Fruit fly (Drosophila melanogaster) whole organism, embryonic: ENCODE results near the gene CG13359.
A peak's percentile ranks its signal among the peaks of the same experiment; 100 is the strongest.

Experiments used
- ATbp ChIP-seq: fragments of 200-800 bp; sonication (Bioruptor generic); optimal IDR thresholded peaks from 2 replicates; lab custom pipeline; 2017; ENCODE audit warnings: missing biosample characterization, mild to moderate bottlenecking, missing genetic modification characterization, missing genetic modification reagents
- Asciz ChIP-seq: fragments of 200-800 bp; sonication (Bioruptor generic); optimal IDR thresholded peaks from 2 replicates; lab custom pipeline; 2017; ENCODE audit warnings: missing biosample characterization, mild to moderate bottlenecking, missing genetic modification characterization, missing genetic modification reagents
- Atf-2 ChIP-seq: fragments of 200-800 bp; sonication (Bioruptor generic); optimal IDR thresholded peaks from 2 replicates; lab custom pipeline; 2016; ENCODE audit warnings: missing biosample characterization, missing genetic modification characterization
- Bgb ChIP-seq: fragments of 200-800 bp; sonication (Bioruptor generic); IDR thresholded peaks from 2 replicates; pipeline ENCODE4 v1.3.6; 2022; ENCODE audit warnings: missing biosample characterization, missing genetic modification characterization; ENCODE audit not compliant: partially characterized antibody
- Bteb2 ChIP-seq: fragments of 200-800 bp; sonication (Bioruptor generic); optimal IDR thresholded peaks from 2 replicates; lab custom pipeline; 2016; ENCODE audit warnings: missing biosample characterization, missing genetic modification characterization
- CG10209 ChIP-seq: fragments of 200-800 bp; sonication (Bioruptor generic); optimal IDR thresholded peaks from 3 replicates; lab custom pipeline; 2017; ENCODE audit warnings: missing biosample characterization, mild to moderate bottlenecking, missing genetic modification characterization, missing genetic modification reagents
- CG10274 ChIP-seq: fragments of 200-800 bp; sonication (Bioruptor generic); optimal IDR thresholded peaks from 3 replicates; lab custom pipeline; 2017; ENCODE audit warnings: missing biosample characterization, mild to moderate bottlenecking, missing genetic modification characterization
- CG11085 ChIP-seq: fragments of 200-800 bp; sonication (Bioruptor generic); IDR thresholded peaks from 2 replicates; pipeline ENCODE4 v1.3.6; 2022; ENCODE audit warnings: missing biosample characterization, missing genetic modification characterization
- CG11696 ChIP-seq: fragments of 200-800 bp; sonication (Bioruptor generic); IDR thresholded peaks from 2 replicates; pipeline ENCODE4 v1.3.6; 2022; ENCODE audit warnings: missing biosample characterization, missing genetic modification characterization
- CG12071 ChIP-seq: fragments of 200-800 bp; sonication (Bioruptor generic); optimal IDR thresholded peaks from 3 replicates; lab custom pipeline; 2018; ENCODE audit warnings: missing biosample characterization, mild to moderate bottlenecking, missing genetic modification characterization
- CG13894 ChIP-seq: fragments of 200-800 bp; sonication (Bioruptor generic); optimal IDR thresholded peaks from 3 replicates; lab custom pipeline; 2018; ENCODE audit warnings: missing biosample characterization, mild to moderate bottlenecking, missing genetic modification characterization, moderate library complexity
- CG15479 ChIP-seq: fragments of 200-800 bp; sonication (Bioruptor generic); optimal IDR thresholded peaks from 3 replicates; lab custom pipeline; 2019; ENCODE audit warnings: missing biosample characterization, mild to moderate bottlenecking, missing genetic modification characterization, moderate library complexity
- CG16779 ChIP-seq: fragments of 200-800 bp; sonication (Bioruptor generic); IDR thresholded peaks from 2 replicates; pipeline ENCODE4 v1.3.6; 2022; ENCODE audit warnings: missing biosample characterization, missing genetic modification characterization
- CG17612 ChIP-seq: fragments of 200-800 bp; sonication (Bioruptor generic); IDR thresholded peaks from 2 replicates; pipeline ENCODE4 v1.3.6; 2022; ENCODE audit warnings: missing biosample characterization, missing genetic modification characterization
- CG17912 ChIP-seq: fragments of 200-800 bp; sonication (Bioruptor generic); optimal IDR thresholded peaks from 2 replicates; lab custom pipeline; 2018; ENCODE audit warnings: missing biosample characterization, mild to moderate bottlenecking, missing genetic modification characterization
- CG18011 ChIP-seq: fragments of 200-800 bp; sonication (Bioruptor generic); optimal IDR thresholded peaks from 2 replicates; lab custom pipeline; 2017; ENCODE audit warnings: missing biosample characterization, missing genetic modification characterization, mild to moderate bottlenecking, moderate library complexity, missing genotype
- CG4360 ChIP-seq: fragments of 200-800 bp; sonication (Bioruptor generic); IDR thresholded peaks from 2 replicates; pipeline ENCODE4 v1.3.6; 2022; ENCODE audit warnings: missing biosample characterization, missing genetic modification characterization
- CG6272 ChIP-seq: fragments of 200-800 bp; sonication (Bioruptor generic); IDR thresholded peaks from 2 replicates; pipeline ENCODE4 v1.3.6; 2022; ENCODE audit warnings: missing biosample characterization, missing genetic modification characterization
- CG7839 ChIP-seq: fragments of 200-800 bp; sonication (Bioruptor generic); optimal IDR thresholded peaks from 3 replicates; lab custom pipeline; 2018; ENCODE audit warnings: missing biosample characterization, mild to moderate bottlenecking, missing genetic modification characterization, moderate library complexity
- CG7928 ChIP-seq: fragments of 200-800 bp; sonication (Bioruptor generic); optimal IDR thresholded peaks from 2 replicates; lab custom pipeline; 2017; ENCODE audit warnings: missing biosample characterization, mild to moderate bottlenecking, missing genetic modification characterization
- CG8290 ChIP-seq, 3 experiments: fragments of 200-800 bp; sonication (Bioruptor generic); optimal IDR thresholded peaks; 2 replicates each; lab custom pipeline; 2016 to 2019; ENCODE audit warnings: missing biosample characterization in 3 of 3, missing genetic modification characterization in 3 of 3, mild to moderate bottlenecking in 2 of 3, moderate library complexity in 1 of 3
- CG8359 ChIP-seq: fragments of 200-800 bp; sonication (Bioruptor generic); optimal IDR thresholded peaks from 2 replicates; lab custom pipeline; 2017; ENCODE audit warnings: missing biosample characterization, mild to moderate bottlenecking, missing genetic modification characterization, borderline replicate concordance
- CG8944 ChIP-seq: fragments of 200-800 bp; sonication (Bioruptor generic); optimal IDR thresholded peaks from 3 replicates; lab custom pipeline; 2016; ENCODE audit warnings: missing biosample characterization, missing genetic modification characterization
- CG9797 ChIP-seq: fragments of 200-800 bp; sonication (Bioruptor generic); optimal IDR thresholded peaks from 3 replicates; lab custom pipeline; 2018; ENCODE audit warnings: missing biosample characterization, mild to moderate bottlenecking, missing genetic modification characterization
- Dref ChIP-seq: fragments of 200-800 bp; sonication (Bioruptor generic); IDR thresholded peaks from 2 replicates; pipeline ENCODE4 v1.3.6; 2022; ENCODE audit warnings: missing biosample characterization, missing genetic modification characterization
- ERR ChIP-seq: fragments of 200-800 bp; sonication (Bioruptor generic); optimal IDR thresholded peaks from 2 replicates; lab custom pipeline; 2016; ENCODE audit warnings: missing biosample characterization, missing genetic modification characterization
- Eip74EF ChIP-seq, 2 experiments: fragments of 200-800 bp in 1 of 2; fragments of >200 bp in 1 of 2; sonication (Bioruptor generic) in 1 of 2; optimal IDR thresholded peaks; 2 replicates each; lab custom pipeline; 2017 to 2019; ENCODE audit warnings: missing biosample characterization in 2 of 2, missing genetic modification characterization in 2 of 2, mild to moderate bottlenecking in 1 of 2, moderate library complexity in 1 of 2
- Elba2 ChIP-seq: fragments of 200-800 bp; sonication (Bioruptor generic); optimal IDR thresholded peaks from 3 replicates; lab custom pipeline; 2016; ENCODE audit warnings: missing biosample characterization, missing genetic modification characterization
- Mes4 ChIP-seq: fragments of 200-800 bp; sonication (Bioruptor generic); optimal IDR thresholded peaks from 2 replicates; lab custom pipeline; 2016; ENCODE audit warnings: missing biosample characterization, missing genetic modification characterization
- NK7.1 ChIP-seq: fragments of 200-800 bp; sonication (Bioruptor generic); optimal IDR thresholded peaks from 3 replicates; lab custom pipeline; 2016; ENCODE audit warnings: missing biosample characterization, missing genetic modification characterization
- Nf-YA ChIP-seq: fragments of 200-800 bp; sonication (Bioruptor generic); IDR thresholded peaks from 2 replicates; pipeline ENCODE4 v1.3.6; 2022; ENCODE audit warnings: missing biosample characterization, missing genetic modification characterization
- Pdp1 ChIP-seq, 2 experiments: fragments of 200-800 bp; sonication (Bioruptor generic); optimal IDR thresholded peaks; 3 replicates each; lab custom pipeline; 2016; ENCODE audit warnings: missing biosample characterization in 2 of 2, missing genetic modification characterization in 2 of 2, mild to moderate bottlenecking in 1 of 2, moderate library complexity in 1 of 2
- Sin3A ChIP-seq: fragments of >200 bp; optimal IDR thresholded peaks from 2 replicates; lab custom pipeline; 2018
- YL-1 ChIP-seq: fragments of 200-800 bp; sonication (Bioruptor generic); optimal IDR thresholded peaks from 3 replicates; lab custom pipeline; 2017; ENCODE audit warnings: missing biosample characterization, mild to moderate bottlenecking, missing genetic modification characterization
- abd-A ChIP-seq: fragments of 200-800 bp; sonication (Bioruptor generic); optimal IDR thresholded peaks from 3 replicates; lab custom pipeline; 2019; ENCODE audit warnings: missing biosample characterization, mild to moderate bottlenecking, missing genetic modification characterization, moderate library complexity
- cg ChIP-seq: fragments of 200-800 bp; sonication (Bioruptor generic); optimal IDR thresholded peaks from 3 replicates; lab custom pipeline; 2019; ENCODE audit warnings: missing biosample characterization, mild to moderate bottlenecking, missing genetic modification characterization, moderate library complexity
- cwo ChIP-seq: fragments of 200-800 bp; sonication (Bioruptor generic); optimal IDR thresholded peaks from 3 replicates; lab custom pipeline; 2017; ENCODE audit warnings: missing biosample characterization, missing genetic modification characterization, mild to moderate bottlenecking, moderate library complexity, missing genetic modification reagents
- ems ChIP-seq: fragments of 200-800 bp; sonication (Bioruptor generic); optimal IDR thresholded peaks from 3 replicates; lab custom pipeline; 2016; ENCODE audit warnings: missing biosample characterization, missing genetic modification characterization
- eve ChIP-seq, 2 experiments: fragments of >200 bp; optimal IDR thresholded peaks; 2 replicates each; lab custom pipeline; 2017; ENCODE audit warnings: missing biosample characterization in 2 of 2, missing genetic modification characterization in 2 of 2
- gt ChIP-seq: fragments of 200-800 bp; sonication (Bioruptor generic); IDR thresholded peaks from 2 replicates; pipeline ENCODE4 v1.3.6; 2022; ENCODE audit warnings: missing biosample characterization, missing genetic modification characterization
- jigr1 ChIP-seq: fragments of 200-800 bp; sonication (Bioruptor generic); IDR thresholded peaks from 3 replicates; pipeline ENCODE4 v1.3.6; 2022; ENCODE audit warnings: missing biosample characterization, missing genetic modification characterization
- klu ChIP-seq: fragments of 200-800 bp; sonication (Bioruptor generic); IDR thresholded peaks from 2 replicates; pipeline ENCODE4 v1.3.6; 2022; ENCODE audit warnings: missing biosample characterization, missing genetic modification characterization
- mam ChIP-seq: fragments of 200-800 bp; sonication (Bioruptor generic); optimal IDR thresholded peaks from 3 replicates; lab custom pipeline; 2016; ENCODE audit warnings: missing biosample characterization, missing genetic modification characterization
- nau ChIP-seq: fragments of 200-800 bp; sonication (Bioruptor generic); optimal IDR thresholded peaks from 3 replicates; lab custom pipeline; 2017; ENCODE audit warnings: missing biosample characterization, mild to moderate bottlenecking, missing genetic modification characterization, missing genetic modification reagents
- pb ChIP-seq: fragments of 200-800 bp; sonication (Bioruptor generic); optimal IDR thresholded peaks from 3 replicates; lab custom pipeline; 2016; ENCODE audit warnings: missing biosample characterization, missing genetic modification characterization
- pfk ChIP-seq: fragments of 200-800 bp; sonication (Bioruptor generic); optimal IDR thresholded peaks from 2 replicates; lab custom pipeline; 2018; ENCODE audit warnings: missing biosample characterization, mild to moderate bottlenecking, missing genetic modification characterization, moderate library complexity
- pnt ChIP-seq: fragments of 200-800 bp; sonication (Bioruptor generic); optimal IDR thresholded peaks from 3 replicates; lab custom pipeline; 2016; ENCODE audit warnings: missing biosample characterization, missing genetic modification characterization
- sd ChIP-seq: fragments of 200-800 bp; sonication (Bioruptor generic); optimal IDR thresholded peaks from 3 replicates; lab custom pipeline; 2018; ENCODE audit warnings: missing biosample characterization, mild to moderate bottlenecking, missing genetic modification characterization, moderate library complexity
- slou ChIP-seq: fragments of 200-800 bp; sonication (Bioruptor generic); optimal IDR thresholded peaks from 3 replicates; lab custom pipeline; 2016; ENCODE audit warnings: missing biosample characterization, missing genetic modification characterization
- unc-4 ChIP-seq: fragments of 200-800 bp; sonication (Bioruptor generic); IDR thresholded peaks from 2 replicates; pipeline ENCODE4 v1.3.6; 2022; ENCODE audit warnings: missing biosample characterization, missing genetic modification characterization; ENCODE audit not compliant: partially characterized antibody

CG13359 gene

DNA sequence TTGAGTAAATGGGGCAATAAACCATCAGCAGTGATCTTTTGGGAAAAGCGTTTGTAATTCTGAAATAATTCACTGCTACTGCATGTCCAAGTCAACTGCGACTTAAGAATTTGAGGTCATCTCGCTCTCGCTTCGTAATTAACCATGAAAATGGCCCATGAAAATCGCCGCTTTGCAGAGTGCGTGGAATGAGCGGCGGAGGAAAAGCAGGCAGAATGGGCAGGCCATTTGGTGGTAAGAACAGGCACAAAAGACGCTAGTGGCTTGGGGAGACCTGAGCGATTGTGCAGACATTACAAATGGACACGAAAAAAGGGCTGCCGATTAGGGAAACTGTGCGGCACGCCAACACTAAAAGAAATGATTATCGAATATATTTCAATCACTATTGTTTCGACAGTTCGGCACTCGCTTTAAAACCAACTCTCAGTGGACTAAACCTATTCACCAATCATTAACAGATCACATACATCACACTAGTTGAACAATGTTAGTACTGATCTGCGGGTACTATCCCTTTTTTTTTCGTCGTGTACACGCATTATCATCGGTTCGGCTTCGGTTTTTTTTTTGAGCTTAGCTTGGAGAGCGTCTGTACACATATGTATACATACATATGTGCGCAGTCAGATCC, 31.7 kb downstream of the CG13359 start (continued):
- no peak for TF ChIP-seq Bteb2 (GFP tag; lab: Kevin White, UChicago)
- no peak for TF ChIP-seq Sin3A
- no peak for TF ChIP-seq sd (tag; lab: Kevin White, UChicago)
- no peak for TF ChIP-seq eve (GFP tag; optimal IDR thresholded peaks at IDR 0.05; lab: Kevin White, UChicago)
- no peak for TF ChIP-seq cwo (GFP tag; lab: Kevin White, UChicago)
- no peak for TF ChIP-seq abd-A (tag; lab: Kevin White, UChicago)
- peak; percentile 28 for TF ChIP-seq ems (GFP tag; lab: Kevin White, UChicago)
- TF ChIP-seq CG16779 (GFP tag; lab: Robert Waterston, UW): no peak
- TF ChIP-seq NK7.1 (GFP tag; lab: Kevin White, UChicago): no peak
- peak; percentile 21 for TF ChIP-seq CG8944
- TF ChIP-seq CG11696: no peak
- peak; percentile 24 for TF ChIP-seq CG12071
- TF ChIP-seq CG8359 (GFP tag; lab: Kevin White, UChicago): no peak
- no peak for TF ChIP-seq YL-1 (GFP tag; lab: Kevin White, UChicago)
- TF ChIP-seq CG17612: no peak
- TF ChIP-seq Nf-YA (GFP tag; lab: Robert Waterston, UW): no peak
- TF ChIP-seq slou (GFP tag; lab: Kevin White, UChicago): no peak
- TF ChIP-seq cg (GFP tag; lab: Kevin White, UChicago): no peak
- TF ChIP-seq pnt: peak; percentile 31
- no peak for TF ChIP-seq Asciz (GFP tag; lab: Kevin White, UChicago)
- no peak for TF ChIP-seq ERR
- no peak for TF ChIP-seq pb (GFP tag; lab: Kevin White, UChicago)
- no peak for TF ChIP-seq jigr1 (GFP tag; lab: Robert Waterston, UW)
- TF ChIP-seq CG8290 (GFP tag; optimal IDR thresholded peaks at IDR 0.05; lab: Kevin White, UChicago): peak; percentile 19
- TF ChIP-seq CG8290 (tag; optimal IDR thresholded peaks at IDR 0.05; lab: Kevin White, UChicago): peak in 1 of 2 experiments; percentile 28
- TF ChIP-seq CG9797 (GFP tag; lab: Kevin White, UChicago): no peak
- TF ChIP-seq CG15479 (GFP tag; lab: Kevin White, UChicago): no peak
- TF ChIP-seq Atf-2 (GFP tag; lab: Kevin White, UChicago): peak; percentile 7
- no peak for TF ChIP-seq CG4360 (GFP tag; lab: Robert Waterston, UW)
- TF ChIP-seq klu (GFP tag; lab: Robert Waterston, UW): no peak
- TF ChIP-seq CG10274 (GFP tag; lab: Kevin White, UChicago): no peak
- TF ChIP-seq Mes4 (GFP tag; lab: Kevin White, UChicago): no peak
- no peak for TF ChIP-seq CG11085 (GFP tag; lab: Robert Waterston, UW)
- peak; percentile 30 for TF ChIP-seq Pdp1 (GFP tag; optimal IDR thresholded peaks at IDR 0.05; lab: Kevin White, UChicago)
- TF ChIP-seq CG7839 (tag; lab: Kevin White, UChicago): peak; percentile 56
- TF ChIP-seq CG7928 (GFP tag; lab: Kevin White, UChicago): no peak
- no peak for TF ChIP-seq Bgb (GFP tag; lab: Robert Waterston, UW)
- peak; percentile 53 for TF ChIP-seq ATbp (GFP tag; lab: Kevin White, UChicago)
- no peak for TF ChIP-seq gt (GFP tag; lab: Robert Waterston, UW)
- TF ChIP-seq Elba2 (GFP tag; lab: Kevin White, UChicago): no peak
- no peak for TF ChIP-seq pfk (GFP tag; lab: Kevin White, UChicago)
- TF ChIP-seq CG13894 (tag; lab: Kevin White, UChicago): no peak
- no peak for TF ChIP-seq CG17912 (GFP tag; lab: Kevin White, UChicago)
- TF ChIP-seq unc-4 (GFP tag; lab: Robert Waterston, UW): no peak
- TF ChIP-seq CG6272 (GFP tag; lab: Robert Waterston, UW): no peak
- TF ChIP-seq CG18011 (GFP tag; lab: Kevin White, UChicago): no peak
- no peak for TF ChIP-seq mam (GFP tag; lab: Kevin White, UChicago)
- TF ChIP-seq nau: no peak
- TF ChIP-seq Eip74EF (GFP tag; optimal IDR thresholded peaks at IDR 0.05; lab: Kevin White, UChicago): no peak
- TF ChIP-seq Dref (GFP tag; lab: Robert Waterston, UW): no peak
- TF ChIP-seq CG10209 (GFP tag; lab: Kevin White, UChicago): peak; percentile 12
